Fruit fly (Drosophila melanogaster): ENCODE data around the gene REPTOR.

- no peak for TF ChIP-seq h (optimal IDR thresholded peaks at IDR 0.05)
- no peak for TF ChIP-seq psq (optimal IDR thresholded peaks at IDR 0.05)
- no peak for TF ChIP-seq Sin3A (optimal IDR thresholded peaks at IDR 0.05)
- no peak for TF ChIP-seq ttk (optimal IDR thresholded peaks at IDR 0.05)
- no peak for TF ChIP-seq insv (optimal IDR thresholded peaks at IDR 0.05)
- TF ChIP-seq Myc (optimal IDR thresholded peaks at IDR 0.05), result no peak
Observed at dm6 chr3R:24521313-24521712, 61.4 kb downstream of the REPTOR start.

Measured in Kc167 (cell line).